Worm (Caenorhabditis elegans): ENCODE results near the gene D2096.7.

The D2096.7 gene

DNA sequence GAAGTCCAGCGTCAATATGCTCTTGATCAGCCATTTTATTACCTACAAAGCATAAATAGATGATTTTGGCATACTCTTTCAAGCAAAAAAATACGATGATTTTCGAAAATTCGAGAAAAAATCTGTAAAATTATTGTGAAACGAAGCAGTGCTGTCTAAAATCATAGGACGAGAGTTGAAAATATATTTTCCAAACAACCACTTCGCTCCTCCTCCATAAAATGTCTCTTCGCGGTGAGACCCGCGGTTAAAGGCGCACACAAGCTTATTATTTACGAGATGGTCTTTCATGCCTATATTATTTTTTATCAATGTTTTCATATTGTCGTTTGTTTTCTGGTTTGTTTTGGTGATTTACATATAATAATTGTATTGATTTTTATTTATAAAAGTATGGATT, 1.8 kb upstream of the D2096.7 start, which contains the start of gene nap-1 (continued):
- TF ChIP-seq snpc-4 (tag; optimal IDR thresholded peaks at IDR 0.05) (peak; percentile 52), nhr-20 (tag; optimal IDR thresholded peaks at IDR 0.05) (peak; percentile 79), egl-27 (tag; optimal IDR thresholded peaks at IDR 0.05) (peak in 1 of 2 experiments; percentile 9), nhr-19 (GFP tag; conservative IDR thresholded peaks at IDR 0.05) (peak; percentile 76), nhr-76 (tag; optimal IDR thresholded peaks at IDR 0.05) (no peak), lin-15B (tag; optimal IDR thresholded peaks at IDR 0.05) (peak; percentile 58), nhr-12 (tag; optimal IDR thresholded peaks at IDR 0.05) (no peak), unc-86 (tag; optimal IDR thresholded peaks at IDR 0.05) (peak; percentile 58), nhr-85 (tag) (peak; percentile 71), nhr-47 (tag; optimal IDR thresholded peaks at IDR 0.05) (peak; percentile 79), lir-3 (tag; optimal IDR thresholded peaks at IDR 0.05; ENCODE audit: poor library complexity) (peak; percentile 21), dpl-1 (GFP tag; optimal IDR thresholded peaks at IDR 0.05) (peak; percentile 59 to 78 (median 72)), alr-1 (tag; optimal IDR thresholded peaks at IDR 0.05; ENCODE audit: borderline replicate concordance) (no peak), nhr-11 (tag; optimal IDR thresholded peaks at IDR 0.05) (no peak), unc-130 (tag; optimal IDR thresholded peaks at IDR 0.05) (peak; percentile 85), pax-3 (tag; optimal IDR thresholded peaks at IDR 0.05) (no peak), C34B4.2 (tag; optimal IDR thresholded peaks at IDR 0.05) (no peak), isw-1 (GFP tag; IDR thresholded peaks at IDR 0.05) (peak; percentile 59), aha-1 (tag; optimal IDR thresholded peaks at IDR 0.05) (peak; percentile 42), elt-2 (tag; optimal IDR thresholded peaks at IDR 0.05) (peak; percentile 23), irx-1 (tag; optimal IDR thresholded peaks at IDR 0.05) (no peak), hpl-2 (GFP tag; optimal IDR thresholded peaks at IDR 0.05) (no peak), nhr-77 (tag; optimal IDR thresholded peaks at IDR 0.05) (peak; percentile 61), zip-4 (GFP tag; optimal IDR thresholded peaks at IDR 0.05) (no peak), ztf-11 (tag; optimal IDR thresholded peaks at IDR 0.05) (no peak), efl-1 (optimal IDR thresholded peaks at IDR 0.05) (peak; percentile 81), efl-1 (GFP tag; optimal IDR thresholded peaks at IDR 0.05 in 1 of 2) (peak; percentile 70 to 97), lsy-2 (tag; optimal IDR thresholded peaks at IDR 0.05) (peak; percentile 84 to 93), sup-37 (GFP tag; optimal IDR thresholded peaks at IDR 0.05) (no peak), ceh-82 (tag; optimal IDR thresholded peaks at IDR 0.05) (peak; percentile 65 to 86 (median 78)), snu-23 (GFP tag; optimal IDR thresholded peaks at IDR 0.05) (peak; percentile 87), hlh-4 (tag; optimal IDR thresholded peaks at IDR 0.05) (no peak), ets-5 (GFP tag; IDR thresholded peaks at IDR 0.05) (no peak), ceh-90 (tag; optimal IDR thresholded peaks at IDR 0.05) (no peak), lin-39 (tag; optimal IDR thresholded peaks at IDR 0.05) (no peak), nhr-71 (tag; optimal IDR thresholded peaks at IDR 0.05) (peak; percentile 85), nhr-84 (tag; optimal IDR thresholded peaks at IDR 0.05) (no peak), fkh-4 (tag; optimal IDR thresholded peaks at IDR 0.05; ENCODE audit: borderline replicate concordance) (no peak), ztf-4 (tag; optimal IDR thresholded peaks at IDR 0.05) (no peak), tbx-2 (tag; optimal IDR thresholded peaks at IDR 0.05) (peak; percentile 66), dsc-1 (tag; optimal IDR thresholded peaks at IDR 0.05) (peak; percentile 48), ama-1 (optimal IDR thresholded peaks at IDR 0.05) (no peak), pqm-1 (tag; optimal IDR thresholded peaks at IDR 0.05) (peak; percentile 41), egl-13 (tag; optimal IDR thresholded peaks at IDR 0.05) (peak; percentile 23), aly-2 (tag; optimal IDR thresholded peaks at IDR 0.05) (no peak), ceh-8 (GFP tag; optimal IDR thresholded peaks at IDR 0.05) (no peak)

Measured in whole organism, L1 larva.